Worm (Caenorhabditis elegans): ENCODE measurements around the gene T07D4.5.

- no peak for TF ChIP-seq egl-18 (GFP tag; IDR thresholded peaks at IDR 0.05)
- no peak for TF ChIP-seq Y53F4B.3 (GFP tag; IDR thresholded peaks at IDR 0.05)
- TF ChIP-seq B0019.2 (GFP tag; conservative IDR thresholded peaks at IDR 0.05): no peak
- no peak for TF ChIP-seq pha-4 (tag; optimal IDR thresholded peaks at IDR 0.05)
- no peak for TF ChIP-seq lin-35 (GFP tag; optimal IDR thresholded peaks at IDR 0.05)
- no peak for TF ChIP-seq lin-26 (GFP tag; IDR thresholded peaks at IDR 0.05)
- no peak for TF ChIP-seq snpc-3.4 (tag; optimal IDR thresholded peaks at IDR 0.05)
- TF ChIP-seq rcor-1 (GFP tag; IDR thresholded peaks at IDR 0.05): no peak
- no peak for TF ChIP-seq dpl-1 (GFP tag; optimal IDR thresholded peaks at IDR 0.05)
- no peak for TF ChIP-seq nhr-90 (tag; optimal IDR thresholded peaks at IDR 0.05)
- no peak for TF ChIP-seq snpc-4 (GFP tag; optimal IDR thresholded peaks at IDR 0.05)
- TF ChIP-seq snpc-4 (tag; optimal IDR thresholded peaks at IDR 0.05): no peak
- TF ChIP-seq nfya-1 (tag; optimal IDR thresholded peaks at IDR 0.05; ENCODE audit: borderline replicate concordance, insufficient read depth): no peak
- no peak for TF ChIP-seq madf-8 (GFP tag; conservative IDR thresholded peaks at IDR 0.05)
Measured at ce11 chrII:8920315-8920714, 36.2 kb upstream of the T07D4.5 start.

Measured in whole organism, young adult.